Fruit fly (Drosophila melanogaster) whole organism, embryonic: Measurements from ENCODE around the gene chic.

Experiments
- Blimp-1 ChIP-seq: fragments of 200-800 bp; sonication (Bioruptor generic); optimal IDR thresholded peaks from 3 replicates; lab custom pipeline; 2018; ENCODE audit warnings: missing biosample characterization, missing genetic modification characterization, mild to moderate bottlenecking, moderate library complexity, missing genetic modification reagents
- CG1233 ChIP-seq: fragments of 200-800 bp; sonication (Bioruptor generic); optimal IDR thresholded peaks from 4 replicates; lab custom pipeline; 2018; ENCODE audit warnings: missing biosample characterization, mild to moderate bottlenecking, missing genetic modification characterization
- CG12391 ChIP-seq: fragments of 200-800 bp; sonication (Bioruptor generic); optimal IDR thresholded peaks from 3 replicates; lab custom pipeline; 2018; ENCODE audit warnings: missing biosample characterization, mild to moderate bottlenecking, missing genetic modification characterization, moderate library complexity
- CG13624 ChIP-seq: fragments of 200-800 bp; sonication (Bioruptor generic); optimal IDR thresholded peaks from 2 replicates; lab custom pipeline; 2016; ENCODE audit warnings: missing biosample characterization, missing genetic modification characterization
- CG14050 ChIP-seq: fragments of 200-800 bp; sonication (Bioruptor generic); IDR thresholded peaks from 3 replicates; pipeline ENCODE4 v1.3.6; 2022; ENCODE audit warnings: missing biosample characterization, missing genetic modification characterization
- CG15514 ChIP-seq: fragments of 200-800 bp; sonication (Bioruptor generic); optimal IDR thresholded peaks from 3 replicates; lab custom pipeline; 2017; ENCODE audit warnings: missing biosample characterization, missing genetic modification characterization, mild to moderate bottlenecking, moderate library complexity, missing genetic modification reagents
- CG17829 ChIP-seq: fragments of 200-800 bp; optimal IDR thresholded peaks from 2 replicates; lab custom pipeline; 2019; ENCODE audit warnings: missing biosample characterization, mild to moderate bottlenecking, missing genetic modification characterization, moderate library complexity
- CG34422 ChIP-seq: fragments of 200-800 bp; sonication (Bioruptor generic); IDR thresholded peaks from 3 replicates; pipeline ENCODE4 v1.3.6; 2022; ENCODE audit warnings: missing biosample characterization, missing genetic modification characterization
- CG4328 ChIP-seq: fragments of 200-800 bp; sonication (Bioruptor generic); optimal IDR thresholded peaks from 3 replicates; lab custom pipeline; 2017; ENCODE audit warnings: missing biosample characterization, missing genetic modification reagents, missing genetic modification characterization
- CG6813 ChIP-seq: fragments of 200-800 bp; sonication (Bioruptor generic); optimal IDR thresholded peaks from 2 replicates; lab custom pipeline; 2017; ENCODE audit warnings: missing biosample characterization, missing genetic modification characterization, mild to moderate bottlenecking, moderate library complexity, missing genetic modification reagents
- CG8290 ChIP-seq, 3 experiments: fragments of 200-800 bp; sonication (Bioruptor generic); optimal IDR thresholded peaks; 2 replicates each; lab custom pipeline; 2016 to 2019; ENCODE audit warnings: missing biosample characterization in 3 of 3, missing genetic modification characterization in 3 of 3, mild to moderate bottlenecking in 2 of 3, moderate library complexity in 1 of 3
- D ChIP-seq, 2 experiments: fragments of 200-800 bp in 1 of 2; fragments of >200 bp in 1 of 2; sonication (Bioruptor generic) in 1 of 2; optimal IDR thresholded peaks; 2 replicates in 1 of 2; 3 replicates in 1 of 2; lab custom pipeline; 2017; ENCODE audit warnings: mild to moderate bottlenecking in 1 of 2, missing biosample characterization in 1 of 2, missing genetic modification characterization in 1 of 2, missing genetic modification reagents in 1 of 2
- Dad ChIP-seq: fragments of 200-800 bp; sonication (Bioruptor generic); optimal IDR thresholded peaks from 3 replicates; lab custom pipeline; 2016; ENCODE audit warnings: missing biosample characterization, missing genetic modification characterization
- Deaf1 ChIP-seq: fragments of 200-800 bp; optimal IDR thresholded peaks from 3 replicates; lab custom pipeline; 2019; ENCODE audit warnings: missing biosample characterization, mild to moderate bottlenecking, missing genetic modification characterization, moderate library complexity
- Fer1 ChIP-seq: fragments of 200-800 bp; sonication (Bioruptor generic); optimal IDR thresholded peaks from 2 replicates; lab custom pipeline; 2017; ENCODE audit warnings: missing biosample characterization, mild to moderate bottlenecking, missing genetic modification characterization
- MBD-R2 ChIP-seq: fragments of 200-800 bp; sonication (Bioruptor generic); IDR thresholded peaks from 2 replicates; pipeline ENCODE4 v1.3.6; 2022; ENCODE audit warnings: missing biosample characterization, missing genetic modification characterization
- MTF-1 ChIP-seq: fragments of 200-800 bp; sonication (Bioruptor generic); optimal IDR thresholded peaks from 2 replicates; lab custom pipeline; 2018; ENCODE audit warnings: missing biosample characterization, mild to moderate bottlenecking, missing genetic modification characterization, borderline replicate concordance
- Meics ChIP-seq: fragments of 200-800 bp; sonication (Bioruptor generic); optimal IDR thresholded peaks from 2 replicates; lab custom pipeline; 2017; ENCODE audit warnings: missing biosample characterization, mild to moderate bottlenecking, missing genetic modification characterization
- NC2β ChIP-seq: fragments of 200-800 bp; sonication (Bioruptor generic); optimal IDR thresholded peaks from 2 replicates; lab custom pipeline; 2016; ENCODE audit warnings: missing biosample characterization, missing genetic modification characterization
- NfI ChIP-seq: fragments of 200-800 bp; sonication (Bioruptor generic); optimal IDR thresholded peaks from 3 replicates; lab custom pipeline; 2018; ENCODE audit warnings: missing biosample characterization, mild to moderate bottlenecking, missing genetic modification characterization, moderate library complexity
- Opbp ChIP-seq: fragments of 200-800 bp; sonication (Bioruptor generic); IDR thresholded peaks from 3 replicates; pipeline ENCODE4 v1.3.6; 2022; ENCODE audit warnings: missing biosample characterization, missing genetic modification characterization; ENCODE audit not compliant: partially characterized antibody
- Trl ChIP-seq, 3 experiments: fragments of >200 bp in 2 of 3; fragments of 200-800 bp in 1 of 3; sonication (Bioruptor generic) in 1 of 3; optimal IDR thresholded peaks; 2 replicates in 1 of 3; 3 replicates in 2 of 3; lab custom pipeline; 2016 to 2017; ENCODE audit warnings: missing biosample characterization in 1 of 3, missing genetic modification characterization in 1 of 3
- abd-A ChIP-seq: fragments of 200-800 bp; sonication (Bioruptor generic); optimal IDR thresholded peaks from 3 replicates; lab custom pipeline; 2019; ENCODE audit warnings: missing biosample characterization, mild to moderate bottlenecking, missing genetic modification characterization, moderate library complexity
- ash1 ChIP-seq: fragments of 200-800 bp; sonication (Bioruptor generic); optimal IDR thresholded peaks from 2 replicates; lab custom pipeline; 2018; ENCODE audit warnings: missing biosample characterization, mild to moderate bottlenecking, missing genetic modification characterization
- bowl ChIP-seq: fragments of 200-800 bp; sonication (Bioruptor generic); IDR thresholded peaks from 2 replicates; pipeline ENCODE4 v1.3.6; 2022; ENCODE audit warnings: missing biosample characterization, missing genetic modification characterization
- emc ChIP-seq: fragments of 200-800 bp; sonication (Bioruptor generic); optimal IDR thresholded peaks from 2 replicates; lab custom pipeline; 2016; ENCODE audit warnings: missing biosample characterization, missing genetic modification characterization
- gcm ChIP-seq: fragments of 200-800 bp; sonication (Bioruptor generic); optimal IDR thresholded peaks from 2 replicates; lab custom pipeline; 2019; ENCODE audit warnings: missing biosample characterization, mild to moderate bottlenecking, missing genetic modification characterization, moderate library complexity
- gfzf ChIP-seq: fragments of 200-800 bp; sonication (Bioruptor generic); optimal IDR thresholded peaks from 2 replicates; lab custom pipeline; 2016; ENCODE audit warnings: missing biosample characterization, mild to moderate bottlenecking, missing genetic modification characterization, moderate library complexity
- gt ChIP-seq: fragments of 200-800 bp; sonication (Bioruptor generic); IDR thresholded peaks from 2 replicates; pipeline ENCODE4 v1.3.6; 2022; ENCODE audit warnings: missing biosample characterization, missing genetic modification characterization
- insv ChIP-seq, 2 experiments: fragments of 200-800 bp; sonication (Bioruptor generic); optimal IDR thresholded peaks; 3 replicates each; lab custom pipeline; 2016 to 2018; ENCODE audit warnings: missing biosample characterization in 2 of 2, missing genetic modification characterization in 2 of 2
- klu ChIP-seq: fragments of 200-800 bp; sonication (Bioruptor generic); IDR thresholded peaks from 2 replicates; pipeline ENCODE4 v1.3.6; 2022; ENCODE audit warnings: missing biosample characterization, missing genetic modification characterization
- nerfin-1 ChIP-seq: fragments of 200-800 bp; sonication (Bioruptor generic); optimal IDR thresholded peaks from 3 replicates; lab custom pipeline; 2019; ENCODE audit warnings: missing biosample characterization, mild to moderate bottlenecking, missing genetic modification characterization, moderate library complexity
- scrt ChIP-seq: fragments of 200-800 bp; sonication (Bioruptor generic); optimal IDR thresholded peaks from 2 replicates; lab custom pipeline; 2018; ENCODE audit warnings: missing biosample characterization, mild to moderate bottlenecking, missing genetic modification characterization, moderate library complexity
- sug ChIP-seq: fragments of 200-800 bp; optimal IDR thresholded peaks from 2 replicates; lab custom pipeline; 2019; ENCODE audit warnings: missing biosample characterization, mild to moderate bottlenecking, missing genetic modification characterization, moderate library complexity
- unc-4 ChIP-seq: fragments of 200-800 bp; sonication (Bioruptor generic); IDR thresholded peaks from 2 replicates; pipeline ENCODE4 v1.3.6; 2022; ENCODE audit warnings: missing biosample characterization, missing genetic modification characterization; ENCODE audit not compliant: partially characterized antibody
- wor ChIP-seq: fragments of 200-800 bp; sonication (Bioruptor generic); IDR thresholded peaks from 2 replicates; pipeline ENCODE4 v1.3.6; 2022; ENCODE audit warnings: missing biosample characterization, missing genetic modification characterization
- zf30C ChIP-seq: fragments of 200-800 bp; sonication (Bioruptor generic); optimal IDR thresholded peaks from 3 replicates; lab custom pipeline; 2018; ENCODE audit warnings: missing biosample characterization, mild to moderate bottlenecking, missing genetic modification characterization
- zfh2 ChIP-seq: fragments of 200-800 bp; sonication (Bioruptor generic); optimal IDR thresholded peaks from 2 replicates; lab custom pipeline; 2016; ENCODE audit warnings: missing biosample characterization, missing genetic modification characterization

chic gene

DNA sequence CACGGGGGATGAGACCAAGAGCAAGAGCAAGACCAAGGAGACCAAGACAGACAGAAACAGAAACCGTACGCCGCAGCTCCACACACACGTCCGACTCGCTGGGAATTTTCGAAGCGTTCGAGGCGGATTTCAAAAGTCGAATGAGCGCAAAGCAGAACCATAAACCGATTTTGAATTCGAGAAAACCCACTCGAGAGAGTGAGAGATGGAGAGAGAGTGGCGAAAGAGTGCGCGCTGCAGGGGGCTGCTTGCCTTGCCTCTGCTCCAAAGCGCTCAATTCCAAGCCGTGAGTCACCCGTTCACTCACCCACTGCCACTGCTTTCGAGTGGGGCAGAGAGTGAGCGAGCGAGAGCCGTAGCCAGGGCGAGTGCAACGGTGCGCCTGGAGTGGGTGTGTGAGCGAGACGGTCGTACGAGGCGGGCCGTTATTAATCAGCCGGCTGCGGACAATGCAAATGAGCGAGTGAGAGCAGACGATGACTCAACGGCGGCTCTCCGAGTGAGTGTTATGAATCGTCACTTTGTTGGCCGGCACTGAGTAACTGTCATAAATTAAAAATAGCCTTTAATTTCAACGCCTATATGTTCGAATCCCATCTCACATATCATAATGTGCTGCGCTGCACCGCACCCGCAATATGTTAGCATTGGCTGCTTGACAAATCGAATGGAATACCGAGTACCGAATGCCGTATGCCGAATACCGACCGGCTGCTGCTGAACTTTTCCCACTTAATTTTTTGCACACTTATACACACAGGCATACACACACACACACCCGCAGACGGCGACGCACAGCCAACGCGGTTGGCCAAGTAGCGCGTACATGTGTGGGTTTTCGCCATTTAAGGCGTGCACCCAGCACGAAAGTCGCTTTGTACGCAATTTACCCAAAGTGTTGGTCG, 609 bp downstream of the chic start (continued):
- TF ChIP-seq CG15514 (GFP tag; lab: Kevin White, UChicago): peak; percentile 25
- TF ChIP-seq Dad (GFP tag; lab: Kevin White, UChicago): peak; percentile 21
- TF ChIP-seq NC2β: peak; percentile 28
- TF ChIP-seq D (optimal IDR thresholded peaks at IDR 0.05; lab: Kevin White, UChicago): no peak
- TF ChIP-seq D (GFP tag; optimal IDR thresholded peaks at IDR 0.05; lab: Kevin White, UChicago): no peak
- no peak for TF ChIP-seq emc (GFP tag; lab: Kevin White, UChicago)
- TF ChIP-seq scrt: peak; percentile 49
- TF ChIP-seq NfI (GFP tag; lab: Kevin White, UChicago): peak; percentile 4
- TF ChIP-seq CG8290 (GFP tag; optimal IDR thresholded peaks at IDR 0.05; lab: Kevin White, UChicago): no peak
- TF ChIP-seq CG8290 (tag; optimal IDR thresholded peaks at IDR 0.05; lab: Kevin White, UChicago): peak in 1 of 2 experiments; percentile 70
- peak; percentile 49 for TF ChIP-seq MTF-1 (GFP tag; lab: Kevin White, UChicago)
- TF ChIP-seq nerfin-1 (tag; lab: Kevin White, UChicago): peak; percentile 32
- TF ChIP-seq MBD-R2: no peak
- peak; percentile 17 for TF ChIP-seq CG13624 (GFP tag; lab: Kevin White, UChicago)
- peak in 1 of 2 experiments; percentile 37 for TF ChIP-seq insv (GFP tag; optimal IDR thresholded peaks at IDR 0.05; lab: Kevin White, UChicago)
- peak; percentile 82 for TF ChIP-seq Fer1
- TF ChIP-seq sug: peak; percentile 99
- peak; percentile 67 for TF ChIP-seq ash1 (GFP tag; lab: Kevin White, UChicago)
- peak; percentile 23 for TF ChIP-seq Meics
- peak; percentile 75 for TF ChIP-seq abd-A (tag; lab: Kevin White, UChicago)
- TF ChIP-seq gcm (GFP tag; lab: Kevin White, UChicago): peak; percentile 26
- TF ChIP-seq CG1233 (GFP tag; lab: Kevin White, UChicago): peak; percentile 37
- no peak for TF ChIP-seq wor
- no peak for TF ChIP-seq CG14050 (GFP tag; lab: Robert Waterston, UW)
- no peak for TF ChIP-seq Opbp (GFP tag; lab: Robert Waterston, UW)
- TF ChIP-seq CG6813 (GFP tag; lab: Kevin White, UChicago): peak; percentile 64
- no peak for TF ChIP-seq bowl (GFP tag; lab: Robert Waterston, UW)
- TF ChIP-seq Blimp-1: peak; percentile 4
- no peak for TF ChIP-seq klu (GFP tag; lab: Robert Waterston, UW)
- peak; percentile 8 for TF ChIP-seq CG12391
- no peak for TF ChIP-seq CG34422 (GFP tag; lab: Robert Waterston, UW)
- TF ChIP-seq gt (GFP tag; lab: Robert Waterston, UW): no peak
- no peak for TF ChIP-seq unc-4 (GFP tag; lab: Robert Waterston, UW)
- peak; percentile 26 for TF ChIP-seq zf30C (GFP tag; lab: Kevin White, UChicago)
- peak; percentile 97 to 98 for TF ChIP-seq Trl (optimal IDR thresholded peaks at IDR 0.05; lab: Kevin White, UChicago)
- TF ChIP-seq Trl (GFP tag; optimal IDR thresholded peaks at IDR 0.05; lab: Kevin White, UChicago): peak; percentile 62
- TF ChIP-seq gfzf: no peak
- TF ChIP-seq CG4328 (GFP tag; lab: Kevin White, UChicago): peak; percentile 0
- peak; percentile 51 for TF ChIP-seq Deaf1 (tag; lab: Kevin White, UChicago)
- no peak for TF ChIP-seq zfh2
- peak; percentile 5 for TF ChIP-seq CG17829 (tag; lab: Kevin White, UChicago)
